Fruit fly (Drosophila melanogaster) whole organism, embryonic: ENCODE results near the gene drpr.

Source experiments
- Abd-B ChIP-seq: fragments of 200-800 bp; sonication (Bioruptor generic); optimal IDR thresholded peaks from 2 replicates; lab custom pipeline; 2018; ENCODE audit warnings: missing biosample characterization, mild to moderate bottlenecking, missing genetic modification characterization, moderate library complexity
- B-H1 ChIP-seq: fragments of 200-800 bp; sonication (Bioruptor generic); IDR thresholded peaks from 3 replicates; pipeline ENCODE4 v1.3.6; 2022; ENCODE audit warnings: missing biosample characterization, missing genetic modification characterization
- C15 ChIP-seq: fragments of 200-800 bp; sonication (Bioruptor generic); IDR thresholded peaks from 3 replicates; pipeline ENCODE4 v1.3.6; 2022; ENCODE audit warnings: missing biosample characterization, missing genetic modification characterization
- CG10147 ChIP-seq: fragments of 200-800 bp; sonication (Bioruptor generic); optimal IDR thresholded peaks from 2 replicates; lab custom pipeline; 2019; ENCODE audit warnings: missing biosample characterization, mild to moderate bottlenecking, missing genetic modification characterization, moderate library complexity
- CG11696 ChIP-seq: fragments of 200-800 bp; sonication (Bioruptor generic); IDR thresholded peaks from 2 replicates; pipeline ENCODE4 v1.3.6; 2022; ENCODE audit warnings: missing biosample characterization, missing genetic modification characterization
- CG12299 ChIP-seq: fragments of 200-800 bp; sonication (Bioruptor generic); optimal IDR thresholded peaks from 2 replicates; lab custom pipeline; 2018; ENCODE audit warnings: missing biosample characterization, mild to moderate bottlenecking, missing genetic modification characterization
- CG1233 ChIP-seq: fragments of 200-800 bp; sonication (Bioruptor generic); optimal IDR thresholded peaks from 4 replicates; lab custom pipeline; 2018; ENCODE audit warnings: missing biosample characterization, mild to moderate bottlenecking, missing genetic modification characterization
- CG14710 ChIP-seq: fragments of 200-800 bp; sonication (Bioruptor generic); optimal IDR thresholded peaks from 3 replicates; lab custom pipeline; 2019; ENCODE audit warnings: missing biosample characterization, mild to moderate bottlenecking, missing genetic modification characterization, moderate library complexity
- CG15479 ChIP-seq: fragments of 200-800 bp; sonication (Bioruptor generic); optimal IDR thresholded peaks from 3 replicates; lab custom pipeline; 2019; ENCODE audit warnings: missing biosample characterization, mild to moderate bottlenecking, missing genetic modification characterization, moderate library complexity
- CG17612 ChIP-seq: fragments of 200-800 bp; sonication (Bioruptor generic); IDR thresholded peaks from 2 replicates; pipeline ENCODE4 v1.3.6; 2022; ENCODE audit warnings: missing biosample characterization, missing genetic modification characterization
- CG31388 ChIP-seq: fragments of 200-800 bp; sonication (Bioruptor generic); optimal IDR thresholded peaks from 2 replicates; lab custom pipeline; 2016; ENCODE audit warnings: missing biosample characterization, missing genetic modification characterization
- CG32532 ChIP-seq: fragments of 200-800 bp; sonication (Bioruptor generic); IDR thresholded peaks from 2 replicates; pipeline ENCODE4 v1.3.6; 2022; ENCODE audit warnings: missing biosample characterization, missing genetic modification characterization
- CG34376 ChIP-seq: fragments of 200-800 bp; sonication (Bioruptor generic); optimal IDR thresholded peaks from 2 replicates; lab custom pipeline; 2018; ENCODE audit warnings: missing biosample characterization, mild to moderate bottlenecking, missing genetic modification characterization
- CG3726 ChIP-seq: fragments of 200-800 bp; sonication (Bioruptor generic); IDR thresholded peaks from 3 replicates; pipeline ENCODE4, ENCODE4 v1.3.6; 2022; ENCODE audit warnings: missing biosample characterization, missing genetic modification characterization
- CG4404 ChIP-seq: fragments of 200-800 bp; sonication (Bioruptor generic); IDR thresholded peaks from 2 replicates; pipeline ENCODE4 v1.3.6; 2022; ENCODE audit warnings: missing biosample characterization, missing genetic modification characterization
- CG6272 ChIP-seq: fragments of 200-800 bp; sonication (Bioruptor generic); IDR thresholded peaks from 2 replicates; pipeline ENCODE4 v1.3.6; 2022; ENCODE audit warnings: missing biosample characterization, missing genetic modification characterization
- CG6683 ChIP-seq: fragments of 200-800 bp; sonication (Bioruptor generic); optimal IDR thresholded peaks from 2 replicates; lab custom pipeline; 2017; ENCODE audit warnings: missing biosample characterization, mild to moderate bottlenecking, missing genetic modification characterization, missing genetic modification reagents
- CG6765 ChIP-seq: fragments of 200-800 bp; sonication (Bioruptor generic); optimal IDR thresholded peaks from 3 replicates; lab custom pipeline; 2017; ENCODE audit warnings: missing biosample characterization, mild to moderate bottlenecking, missing genetic modification characterization
- CG7372 ChIP-seq: fragments of 200-800 bp; sonication (Bioruptor generic); IDR thresholded peaks from 2 replicates; pipeline ENCODE4 v1.3.6; 2022; ENCODE audit warnings: missing biosample characterization, missing genetic modification characterization
- CG7745 ChIP-seq: fragments of 200-800 bp; sonication (Bioruptor generic); optimal IDR thresholded peaks from 2 replicates; lab custom pipeline; 2018; ENCODE audit warnings: missing biosample characterization, mild to moderate bottlenecking, missing genetic modification characterization, moderate library complexity
- Ets65A ChIP-seq: fragments of 200-800 bp; sonication (Bioruptor generic); peaks from one replicate; lab custom pipeline; 2016; ENCODE audit warnings: missing biosample characterization, missing genetic modification characterization
- GATAe ChIP-seq: fragments of 200-800 bp; sonication (Bioruptor generic); conservative IDR thresholded peaks from 2 replicates; pipeline ENCODE4 v1.3.6; 2022; ENCODE audit warnings: missing biosample characterization, missing genetic modification characterization
- HLH3B ChIP-seq: fragments of 200-800 bp; sonication (Bioruptor generic); IDR thresholded peaks from 2 replicates; pipeline ENCODE4 v1.3.6; 2022; ENCODE audit warnings: missing biosample characterization, missing genetic modification characterization
- HLHmδ ChIP-seq: fragments of 200-800 bp; sonication (Bioruptor generic); optimal IDR thresholded peaks from 2 replicates; lab custom pipeline; 2018; ENCODE audit warnings: missing biosample characterization, mild to moderate bottlenecking, missing genetic modification characterization, moderate library complexity
- Hr51 ChIP-seq, 2 experiments: fragments of 200-800 bp; sonication (Bioruptor generic); optimal IDR thresholded peaks; 2 replicates in 1 of 2; 3 replicates in 1 of 2; lab custom pipeline; 2016 to 2018; ENCODE audit warnings: missing biosample characterization in 2 of 2, missing genetic modification characterization in 2 of 2, mild to moderate bottlenecking in 1 of 2, moderate library complexity in 1 of 2
- Lhr ChIP-seq: fragments of 200-800 bp; sonication (Bioruptor generic); optimal IDR thresholded peaks from 3 replicates; lab custom pipeline; 2017; ENCODE audit warnings: mild to moderate bottlenecking, missing biosample characterization, missing genetic modification reagents, missing genetic modification characterization
- MTF-1 ChIP-seq: fragments of 200-800 bp; sonication (Bioruptor generic); optimal IDR thresholded peaks from 2 replicates; lab custom pipeline; 2018; ENCODE audit warnings: missing biosample characterization, mild to moderate bottlenecking, missing genetic modification characterization, borderline replicate concordance
- Mad ChIP-seq: fragments of 200-800 bp; sonication (Bioruptor generic); optimal IDR thresholded peaks from 2 replicates; lab custom pipeline; 2016; ENCODE audit warnings: missing biosample characterization, missing genetic modification characterization
- Optix ChIP-seq: fragments of 200-800 bp; sonication (Bioruptor generic); IDR thresholded peaks from 3 replicates; pipeline ENCODE4 v1.3.6; 2022; ENCODE audit warnings: missing biosample characterization, missing genetic modification characterization
- Ptx1 ChIP-seq: fragments of 200-800 bp; sonication (Bioruptor generic); IDR thresholded peaks from 2 replicates; pipeline ENCODE4 v1.3.6; 2022; ENCODE audit warnings: missing biosample characterization, missing genetic modification characterization
- Sox102F ChIP-seq: fragments of 200-800 bp; sonication (Bioruptor generic); optimal IDR thresholded peaks from 2 replicates; lab custom pipeline; 2018; ENCODE audit warnings: missing biosample characterization, mild to moderate bottlenecking, missing genetic modification characterization, moderate library complexity
- Sry-β ChIP-seq: fragments of 200-800 bp; sonication (Bioruptor generic); optimal IDR thresholded peaks from 2 replicates; lab custom pipeline; 2018; ENCODE audit warnings: missing biosample characterization, mild to moderate bottlenecking, missing genetic modification characterization, moderate library complexity
- bowl ChIP-seq: fragments of 200-800 bp; sonication (Bioruptor generic); IDR thresholded peaks from 2 replicates; pipeline ENCODE4 v1.3.6; 2022; ENCODE audit warnings: missing biosample characterization, missing genetic modification characterization
- cad ChIP-seq: fragments of >200 bp; optimal IDR thresholded peaks from 2 replicates; lab custom pipeline; 2017; ENCODE audit warnings: missing biosample characterization, missing genetic modification characterization
- cg ChIP-seq: fragments of 200-800 bp; sonication (Bioruptor generic); optimal IDR thresholded peaks from 3 replicates; lab custom pipeline; 2019; ENCODE audit warnings: missing biosample characterization, mild to moderate bottlenecking, missing genetic modification characterization, moderate library complexity
- emc ChIP-seq: fragments of 200-800 bp; sonication (Bioruptor generic); optimal IDR thresholded peaks from 2 replicates; lab custom pipeline; 2016; ENCODE audit warnings: missing biosample characterization, missing genetic modification characterization
- fd64A ChIP-seq: fragments of 200-800 bp; sonication (Bioruptor generic); optimal IDR thresholded peaks from 3 replicates; lab custom pipeline; 2018; ENCODE audit warnings: missing biosample characterization, mild to moderate bottlenecking, missing genetic modification characterization
- fd96Cb ChIP-seq: fragments of 200-800 bp; sonication (Bioruptor generic); optimal IDR thresholded peaks from 2 replicates; lab custom pipeline; 2018; ENCODE audit warnings: missing biosample characterization, mild to moderate bottlenecking, missing genetic modification characterization, moderate library complexity
- grau ChIP-seq: fragments of 200-800 bp; optimal IDR thresholded peaks from 3 replicates; lab custom pipeline; 2019; ENCODE audit warnings: missing biosample characterization, mild to moderate bottlenecking, missing genetic modification characterization, moderate library complexity
- hbn ChIP-seq: fragments of 200-800 bp; sonication (Bioruptor generic); IDR thresholded peaks from 2 replicates; pipeline ENCODE4 v1.3.6; 2022; ENCODE audit warnings: missing biosample characterization, missing genetic modification characterization; ENCODE audit not compliant: partially characterized antibody
- hth ChIP-seq: fragments of >200 bp; optimal IDR thresholded peaks from 2 replicates; lab custom pipeline; 2017; ENCODE audit warnings: inconsistent platforms
- lmd ChIP-seq: fragments of 200-800 bp; sonication (Bioruptor generic); IDR thresholded peaks from 2 replicates; pipeline ENCODE4 v1.3.6; 2022; ENCODE audit warnings: missing biosample characterization, missing genetic modification characterization
- pho ChIP-seq: fragments of 200-800 bp; sonication (Bioruptor generic); optimal IDR thresholded peaks from 2 replicates; lab custom pipeline; 2016; ENCODE audit warnings: missing biosample characterization, missing genetic modification characterization
- pros ChIP-seq: fragments of 200-800 bp; sonication (Bioruptor generic); optimal IDR thresholded peaks from 3 replicates; lab custom pipeline; 2019; ENCODE audit warnings: missing biosample characterization, mild to moderate bottlenecking, missing genetic modification characterization, moderate library complexity
- seq ChIP-seq: fragments of 200-800 bp; sonication (Bioruptor generic); IDR thresholded peaks from 2 replicates; pipeline ENCODE4 v1.3.6; 2022; ENCODE audit warnings: missing biosample characterization, missing genetic modification characterization
- shn ChIP-seq: fragments of 200-800 bp; sonication (Bioruptor generic); optimal IDR thresholded peaks from 3 replicates; lab custom pipeline; 2016; ENCODE audit warnings: missing biosample characterization, missing genetic modification characterization
- slou ChIP-seq: fragments of 200-800 bp; sonication (Bioruptor generic); optimal IDR thresholded peaks from 3 replicates; lab custom pipeline; 2016; ENCODE audit warnings: missing biosample characterization, missing genetic modification characterization
- unc-4 ChIP-seq: fragments of 200-800 bp; sonication (Bioruptor generic); IDR thresholded peaks from 2 replicates; pipeline ENCODE4 v1.3.6; 2022; ENCODE audit warnings: missing biosample characterization, missing genetic modification characterization; ENCODE audit not compliant: partially characterized antibody
- unpg ChIP-seq: fragments of 200-800 bp; sonication (Bioruptor generic); optimal IDR thresholded peaks from 3 replicates; lab custom pipeline; 2018; ENCODE audit warnings: missing biosample characterization, mild to moderate bottlenecking, missing genetic modification characterization, moderate library complexity

drpr gene

DNA sequence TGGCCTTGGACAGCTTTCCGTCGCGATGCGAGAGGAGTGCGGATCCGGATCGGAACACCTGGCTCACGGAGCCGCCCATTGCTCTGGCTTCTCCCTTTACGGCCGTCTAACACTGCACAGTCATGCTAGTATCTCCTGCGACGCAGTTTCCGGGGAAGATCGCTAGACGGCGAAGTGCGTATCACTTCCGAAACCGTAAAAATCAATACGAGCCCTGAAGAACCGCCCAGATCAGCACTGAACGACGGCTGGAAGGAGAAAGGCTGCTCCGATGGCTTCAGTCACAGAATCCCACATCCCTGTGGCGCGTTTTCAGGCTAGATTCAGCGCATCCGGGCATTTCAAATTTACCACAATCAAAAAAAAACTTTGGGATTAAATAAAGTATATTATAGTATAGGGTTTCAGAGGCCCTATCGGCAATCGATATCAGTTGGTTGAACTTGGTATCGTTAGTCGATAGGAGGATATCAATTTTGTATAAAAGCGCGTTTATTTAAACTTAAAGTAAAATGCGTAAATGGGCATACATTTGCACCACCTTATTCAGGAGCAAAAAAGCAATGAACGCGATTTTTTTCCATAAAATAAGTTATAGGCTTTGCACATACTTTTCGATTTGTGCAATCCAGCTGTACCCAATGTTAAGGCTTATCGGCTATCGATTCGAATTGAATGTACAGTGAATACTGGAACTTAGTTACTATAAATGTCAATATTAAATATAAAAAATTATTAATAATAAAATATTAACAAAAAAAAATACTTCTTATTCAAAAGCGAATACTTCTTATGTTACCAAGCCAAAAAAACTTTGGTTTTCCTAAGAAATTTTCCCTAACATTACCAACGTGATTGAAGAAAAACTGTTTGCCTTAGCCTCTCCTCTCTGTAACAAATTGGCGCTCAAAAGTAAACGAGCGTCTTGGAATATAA lies 44.1 kb upstream of the drpr start, which contains the start of the genes CG13933 and PolD2 (continued):
- TF ChIP-seq Mad (peak; percentile 85), fd96Cb (tag; lab: Kevin White, UChicago) (peak; percentile 91), CG15479 (GFP tag; lab: Kevin White, UChicago) (peak; percentile 33), cad (GFP tag; lab: Kevin White, UChicago) (no peak), Ets65A (peak; percentile 97), C15 (GFP tag; lab: Robert Waterston, UW) (peak; percentile 81; the same call in 1 of the 3 replicates), bowl (GFP tag; lab: Robert Waterston, UW) (peak; percentile 99), MTF-1 (GFP tag; lab: Kevin White, UChicago) (peak; percentile 72), Optix (peak; percentile 92), CG3726 (GFP tag; lab: Robert Waterston, UW) (peak; percentile 96), Sox102F (GFP tag; lab: Kevin White, UChicago) (peak; percentile 99), Abd-B (peak; percentile 98), hth (no peak), CG17612 (GFP tag; lab: Robert Waterston, UW) (peak; percentile 95), CG6765 (GFP tag; lab: Kevin White, UChicago) (peak; percentile 74), Sry-β (GFP tag; lab: Kevin White, UChicago) (peak; percentile 18), CG12299 (tag; lab: Kevin White, UChicago) (peak; percentile 95), slou (peak; percentile 84), unc-4 (GFP tag; lab: Robert Waterston, UW) (peak; percentile 64), pho (GFP tag; lab: Kevin White, UChicago) (peak; percentile 69), seq (GFP tag; lab: Robert Waterston, UW) (peak; percentile 98), CG4404 (GFP tag; lab: Robert Waterston, UW) (peak; percentile 92), CG32532 (GFP tag; lab: Robert Waterston, UW) (peak; percentile 99), B-H1 (peak; percentile 97), pros (GFP tag; lab: Kevin White, UChicago) (no peak), CG34376 (GFP tag; lab: Kevin White, UChicago) (no peak), Hr51 (GFP tag; optimal IDR thresholded peaks at IDR 0.05; lab: Kevin White, UChicago) (peak; percentile 88 to 98), lmd (GFP tag; lab: Robert Waterston, UW) (peak; percentile 88), Lhr (GFP tag; lab: Kevin White, UChicago) (no peak), CG7745 (tag; lab: Kevin White, UChicago) (peak; percentile 92), CG1233 (GFP tag; lab: Kevin White, UChicago) (no peak), GATAe (GFP tag; lab: Robert Waterston, UW) (peak; percentile 90), emc (GFP tag; lab: Kevin White, UChicago) (peak; percentile 1), fd64A (GFP tag; lab: Kevin White, UChicago) (no peak), cg (GFP tag; lab: Kevin White, UChicago) (no peak), HLHmδ (GFP tag; lab: Kevin White, UChicago) (no peak), shn (GFP tag; lab: Kevin White, UChicago) (peak; percentile 23), grau (tag; lab: Kevin White, UChicago) (peak; percentile 100), unpg (GFP tag; lab: Kevin White, UChicago) (peak; percentile 98), hbn (GFP tag; lab: Robert Waterston, UW) (peak; percentile 69), HLH3B (GFP tag; lab: Robert Waterston, UW) (peak; percentile 97), CG11696 (peak; percentile 75), CG14710 (peak; percentile 84), CG7372 (GFP tag; lab: Robert Waterston, UW) (peak; percentile 93), CG6683 (GFP tag; lab: Kevin White, UChicago) (no peak), CG10147 (GFP tag; lab: Kevin White, UChicago) (peak; percentile 74), Ptx1 (peak; percentile 99), CG31388 (GFP tag; lab: Kevin White, UChicago) (peak; percentile 41), CG6272 (GFP tag; lab: Robert Waterston, UW) (peak; percentile 92)
